Fruit fly (Drosophila melanogaster): ENCODE data around the gene meep.
A peak's percentile ranks its signal among the peaks of the same experiment; 100 is the strongest.

meep gene

dm6 chr3L:1227303-1227797 is 24.5 kb upstream of the meep start, which contains the start of gene LysS:
Gene LysS (plus strand): TSS chr3L:1227747.
- TF ChIP-seq fru (GFP tag; optimal IDR thresholded peaks at IDR 0.05) (no peak), lola (GFP tag; optimal IDR thresholded peaks at IDR 0.05) (no peak), Rel (GFP tag; optimal IDR thresholded peaks at IDR 0.05) (no peak), Rel (tag; optimal IDR thresholded peaks at IDR 0.05) (peak; percentile 91)

DNA sequence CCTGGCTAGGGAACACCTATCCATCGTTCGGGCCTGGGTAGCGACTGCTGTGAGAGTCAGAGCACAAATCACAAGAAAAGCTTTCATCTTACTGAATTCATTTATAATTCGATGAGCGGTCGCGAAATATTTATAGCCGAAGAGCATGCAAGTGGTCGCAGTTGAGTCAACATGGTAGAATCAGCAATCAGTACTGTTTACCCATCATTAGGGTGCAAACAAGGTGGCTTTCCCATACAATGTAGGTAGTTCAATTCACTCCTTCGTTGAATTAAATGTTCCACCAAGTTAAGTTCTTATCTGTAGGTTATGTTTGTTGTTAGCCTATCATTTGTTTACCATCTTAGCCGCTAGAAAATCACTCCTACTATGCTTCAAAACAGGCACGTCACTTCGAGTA is 15.8 kb upstream of the meep start, which contains the start of gene LysP:
Gene LysP (minus strand): TSS at position 101 of the 400 bp plus-strand sequence.
- TF ChIP-seq N (GFP tag; optimal IDR thresholded peaks at IDR 0.05) (no peak), Sp1 (GFP tag; optimal IDR thresholded peaks at IDR 0.05) (no peak), ey (GFP tag; optimal IDR thresholded peaks at IDR 0.05) (no peak), h (GFP tag; optimal IDR thresholded peaks at IDR 0.05) (peak; percentile 4), psq (GFP tag; optimal IDR thresholded peaks at IDR 0.05) (no peak), jim (GFP tag; optimal IDR thresholded peaks at IDR 0.05) (no peak), br (GFP tag; optimal IDR thresholded peaks at IDR 0.05) (no peak), Vsx2 (GFP tag; optimal IDR thresholded peaks at IDR 0.05; ENCODE audit: partially characterized antibody) (no peak), Mio (GFP tag; optimal IDR thresholded peaks at IDR 0.05) (no peak), fru (GFP tag; optimal IDR thresholded peaks at IDR 0.05) (no peak), Hnf4 (GFP tag; optimal IDR thresholded peaks at IDR 0.05) (no peak), Abd-B (GFP tag; optimal IDR thresholded peaks at IDR 0.05) (no peak), brk (GFP tag; optimal IDR thresholded peaks at IDR 0.05) (no peak), lola (GFP tag; optimal IDR thresholded peaks at IDR 0.05) (no peak), dsf (GFP tag; optimal IDR thresholded peaks at IDR 0.05; ENCODE audit: borderline replicate concordance) (no peak), foxo (GFP tag; optimal IDR thresholded peaks at IDR 0.05) (peak in 1 of 2 experiments; percentile 3), Hr78 (GFP tag; optimal IDR thresholded peaks at IDR 0.05) (no peak)

DNA sequence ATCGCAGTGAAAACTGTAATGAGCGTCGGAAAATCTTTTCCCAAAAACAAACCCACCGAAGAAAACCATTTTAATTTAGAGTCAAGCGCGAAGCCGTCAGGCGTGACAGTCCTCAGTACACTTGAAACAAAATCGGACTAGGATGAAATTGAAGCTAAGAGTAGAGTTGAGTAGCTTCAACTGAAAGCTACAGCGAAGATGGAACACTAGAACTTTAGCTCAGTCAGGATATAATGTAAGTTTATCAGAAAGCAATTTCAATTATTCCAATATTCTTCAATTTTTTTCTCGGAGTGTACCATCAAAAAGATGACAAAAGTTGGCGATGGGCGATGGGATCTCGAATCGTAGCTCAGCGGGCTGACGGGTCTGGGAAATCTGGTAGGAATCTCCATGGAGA is 13.6 kb upstream of the meep start:
- TF ChIP-seq Myc (optimal IDR thresholded peaks at IDR 0.05): no peak

- TF ChIP-seq CG9705 (GFP tag; optimal IDR thresholded peaks at IDR 0.05) (no peak), pan (optimal IDR thresholded peaks at IDR 0.05) (no peak), N (GFP tag; optimal IDR thresholded peaks at IDR 0.05) (no peak), tai (GFP tag; optimal IDR thresholded peaks at IDR 0.05) (no peak), dmrt93B (GFP tag; optimal IDR thresholded peaks at IDR 0.05) (no peak), CG32264 (GFP tag; optimal IDR thresholded peaks at IDR 0.05) (no peak), Dif (GFP tag; optimal IDR thresholded peaks at IDR 0.05; ENCODE audit: partially characterized antibody) (no peak), brk (GFP tag; optimal IDR thresholded peaks at IDR 0.05) (no peak), Dfd (GFP tag; optimal IDR thresholded peaks at IDR 0.05) (no peak), Hr83 (GFP tag; optimal IDR thresholded peaks at IDR 0.05; ENCODE audit: poor library complexity, severe bottlenecking) (no peak), br (GFP tag; optimal IDR thresholded peaks at IDR 0.05) (no peak), psq (GFP tag; optimal IDR thresholded peaks at IDR 0.05) (no peak), dl (GFP tag; optimal IDR thresholded peaks at IDR 0.05; ENCODE audit: insufficient read depth in 1 of 2, partially characterized antibody in 2 of 2) (no peak), HLH106 (tag; optimal IDR thresholded peaks at IDR 0.05) (no peak), lola (GFP tag; optimal IDR thresholded peaks at IDR 0.05) (no peak), usp (GFP tag; optimal IDR thresholded peaks at IDR 0.05) (no peak)
These were observed 9.7 kb upstream of the meep start, which contains the start of gene LysE for dm6 chr3L:1212571-1212970. Gene LysE (plus strand): TSS chr3L:1212827.

- no peak for TF ChIP-seq sv (GFP tag; optimal IDR thresholded peaks at IDR 0.05)
- no peak for TF ChIP-seq woc (GFP tag; optimal IDR thresholded peaks at IDR 0.05)
- TF ChIP-seq foxo (GFP tag; optimal IDR thresholded peaks at IDR 0.05): no peak
- TF ChIP-seq Mio (GFP tag; optimal IDR thresholded peaks at IDR 0.05): no peak
- no peak for TF ChIP-seq Hr83 (GFP tag; optimal IDR thresholded peaks at IDR 0.05; ENCODE audit: poor library complexity, severe bottlenecking)
- TF ChIP-seq Dif (GFP tag; optimal IDR thresholded peaks at IDR 0.05; ENCODE audit: partially characterized antibody): no peak
- TF ChIP-seq Dfd (GFP tag; optimal IDR thresholded peaks at IDR 0.05): no peak
- TF ChIP-seq Hr78 (GFP tag; optimal IDR thresholded peaks at IDR 0.05): no peak
- TF ChIP-seq usp (GFP tag; optimal IDR thresholded peaks at IDR 0.05): no peak
These were observed 9.3 kb upstream of the meep start for dm6 chr3L:1212113-1212512.
